Worm (Caenorhabditis elegans): ENCODE data around the gene C05G5.5.
A peak's percentile ranks its signal among the peaks of the same experiment; 100 is the strongest.

Gene C05G5.5

DNA sequence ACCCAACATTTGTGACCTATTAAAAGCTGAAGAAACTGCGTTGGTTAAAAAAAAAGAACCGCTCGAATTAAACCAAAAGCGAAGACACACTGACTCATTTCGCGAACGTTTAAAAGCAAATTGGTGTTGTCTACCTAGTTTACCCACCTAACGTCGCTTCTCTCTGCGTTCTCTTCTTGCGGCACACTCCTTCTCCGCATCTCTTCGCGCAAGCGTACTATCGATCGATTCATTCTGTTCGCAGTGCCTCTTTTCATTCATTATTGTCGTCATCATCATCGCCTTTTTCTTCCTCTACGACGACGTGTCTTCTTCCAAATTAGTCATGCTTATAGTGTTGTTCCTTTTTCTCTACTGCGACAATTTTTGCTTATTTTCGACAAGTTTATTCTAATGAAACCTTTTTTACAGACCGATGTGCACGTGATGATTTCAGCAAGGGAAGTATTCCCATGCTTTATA, 49.7 kb downstream of the C05G5.5 start, which contains the start of gene atrn-1:
Gene atrn-1 (plus strand): TSS at position 412 of the 462 bp plus-strand sequence.
- no peak for TF ChIP-seq unc-62 (GFP tag; optimal IDR thresholded peaks at IDR 0.05)
- TF ChIP-seq sma-3 (GFP tag; optimal IDR thresholded peaks at IDR 0.05): peak; percentile 20
- peak; percentile 64 for TF ChIP-seq C34F6.9 (tag; optimal IDR thresholded peaks at IDR 0.05)
- TF ChIP-seq crh-2 (tag; optimal IDR thresholded peaks at IDR 0.05): peak; percentile 11
- TF ChIP-seq nhr-129 (tag; optimal IDR thresholded peaks at IDR 0.05): peak; percentile 8
- TF ChIP-seq nhr-237 (tag; optimal IDR thresholded peaks at IDR 0.05): no peak
- no peak for TF ChIP-seq ceh-82 (tag; optimal IDR thresholded peaks at IDR 0.05)
- TF ChIP-seq unc-55 (GFP tag; optimal IDR thresholded peaks at IDR 0.05): peak; percentile 14
- TF ChIP-seq lin-11 (tag; optimal IDR thresholded peaks at IDR 0.05): no peak
- TF ChIP-seq sem-4 (tag; optimal IDR thresholded peaks at IDR 0.05): peak; percentile 17
- peak; percentile 54 for TF ChIP-seq fos-1 (tag; optimal IDR thresholded peaks at IDR 0.05)

DNA sequence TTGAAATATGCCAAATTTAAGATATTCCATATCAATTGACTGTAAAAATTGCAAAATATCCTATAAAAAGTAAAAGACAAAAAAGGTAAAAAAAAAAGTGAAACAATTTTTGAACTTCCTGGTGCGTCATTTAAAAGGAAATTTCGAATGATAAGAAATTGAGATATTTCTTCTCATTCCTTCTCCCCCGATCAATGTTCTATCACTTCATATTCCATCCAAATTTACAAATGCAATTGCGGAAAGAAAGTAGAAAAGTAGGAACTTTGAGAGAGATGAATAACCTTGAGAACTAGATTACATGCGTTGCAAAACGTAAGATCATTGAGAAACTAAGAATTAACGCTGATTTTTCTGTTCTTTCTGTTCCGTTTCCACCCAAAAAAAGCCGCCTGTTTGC, 51.3 kb downstream of the C05G5.5 start:
- no peak for TF ChIP-seq alr-1 (tag; optimal IDR thresholded peaks at IDR 0.05)
- TF ChIP-seq fos-1 (tag; optimal IDR thresholded peaks at IDR 0.05): peak; percentile 61
- TF ChIP-seq ZK546.5 (tag; optimal IDR thresholded peaks at IDR 0.05): no peak
- peak; percentile 64 for TF ChIP-seq blmp-1 (tag; optimal IDR thresholded peaks at IDR 0.05; ENCODE audit: insufficient read depth)
- no peak for TF ChIP-seq nhr-10 (tag; optimal IDR thresholded peaks at IDR 0.05)

DNA sequence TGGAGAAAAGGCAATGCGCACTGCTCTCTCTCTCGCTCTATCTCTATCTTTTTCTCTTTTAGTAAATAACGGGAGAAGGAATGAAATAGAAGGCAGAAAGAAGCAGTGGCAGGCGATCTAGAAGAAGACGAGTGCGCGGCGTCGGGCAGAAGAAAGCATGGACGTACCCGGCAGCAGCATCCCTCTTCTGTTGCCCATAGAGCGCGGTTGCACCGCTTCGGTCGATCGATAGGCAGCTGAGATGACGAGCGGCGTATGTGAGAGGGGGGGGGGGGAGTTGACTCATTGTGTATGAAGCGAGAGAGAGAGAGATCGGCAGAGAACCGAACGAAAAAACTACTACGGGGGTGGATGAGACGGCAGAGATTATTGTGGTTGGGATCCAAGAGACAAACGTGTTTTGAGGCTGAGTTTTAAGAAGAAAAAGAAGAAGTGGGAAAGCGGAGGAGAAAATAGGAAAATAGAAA, 52.7 kb downstream of the C05G5.5 start:
- TF ChIP-seq lin-13 (GFP tag; optimal IDR thresholded peaks at IDR 0.05): peak; percentile 93
- no peak for TF ChIP-seq elt-3 (tag; optimal IDR thresholded peaks at IDR 0.05)
- peak; percentile 94 for TF ChIP-seq nhr-129 (tag; optimal IDR thresholded peaks at IDR 0.05)
- peak; percentile 85 for TF ChIP-seq ztf-4 (tag; optimal IDR thresholded peaks at IDR 0.05)
- peak; percentile 53 for TF ChIP-seq nhr-10 (tag; optimal IDR thresholded peaks at IDR 0.05)
- TF ChIP-seq nhr-237 (tag; optimal IDR thresholded peaks at IDR 0.05): no peak
- no peak for TF ChIP-seq elt-1 (tag; optimal IDR thresholded peaks at IDR 0.05)
- peak; percentile 92 for TF ChIP-seq mab-5 (tag; optimal IDR thresholded peaks at IDR 0.05)
- TF ChIP-seq unc-62 (GFP tag; optimal IDR thresholded peaks at IDR 0.05): no peak
- no peak for TF ChIP-seq lin-39 (tag; optimal IDR thresholded peaks at IDR 0.05)
- TF ChIP-seq R02D3.7 (tag; optimal IDR thresholded peaks at IDR 0.05): peak; percentile 9
- peak; percentile 91 for TF ChIP-seq crh-2 (tag; optimal IDR thresholded peaks at IDR 0.05)
- TF ChIP-seq snpc-4 (tag; optimal IDR thresholded peaks at IDR 0.05): peak; percentile 84
- TF ChIP-seq ZK546.5 (tag; optimal IDR thresholded peaks at IDR 0.05): no peak
- TF ChIP-seq alr-1 (tag; optimal IDR thresholded peaks at IDR 0.05): no peak
- TF ChIP-seq nhr-11 (tag; optimal IDR thresholded peaks at IDR 0.05): no peak
- peak; percentile 90 for TF ChIP-seq sma-3 (GFP tag; optimal IDR thresholded peaks at IDR 0.05)
- peak; percentile 95 for TF ChIP-seq lin-11 (tag; optimal IDR thresholded peaks at IDR 0.05)
- peak; percentile 68 for TF ChIP-seq blmp-1 (tag; optimal IDR thresholded peaks at IDR 0.05; ENCODE audit: insufficient read depth)
- no peak for TF ChIP-seq nhr-77 (tag; optimal IDR thresholded peaks at IDR 0.05)
- TF ChIP-seq nhr-21 (tag; optimal IDR thresholded peaks at IDR 0.05): peak; percentile 89
- TF ChIP-seq mbf-1 (tag; optimal IDR thresholded peaks at IDR 0.05): no peak
- peak; percentile 96 for TF ChIP-seq Y55F3AM.14 (GFP tag; optimal IDR thresholded peaks at IDR 0.05)
- no peak for TF ChIP-seq peb-1 (tag; optimal IDR thresholded peaks at IDR 0.05)
- peak; percentile 97 for TF ChIP-seq C34F6.9 (tag; optimal IDR thresholded peaks at IDR 0.05)
- TF ChIP-seq lsy-2 (tag; optimal IDR thresholded peaks at IDR 0.05): peak; percentile 76 to 84
- TF ChIP-seq F13H6.1 (tag; optimal IDR thresholded peaks at IDR 0.05): peak; percentile 97
- TF ChIP-seq ztf-1 (GFP tag; conservative IDR thresholded peaks at IDR 0.05): no peak
- peak; percentile 88 for TF ChIP-seq egl-27 (tag; optimal IDR thresholded peaks at IDR 0.05)
- TF ChIP-seq ceh-82 (tag; optimal IDR thresholded peaks at IDR 0.05): peak; percentile 92
- peak; percentile 94 for TF ChIP-seq ceh-16 (tag; optimal IDR thresholded peaks at IDR 0.05)
- peak; percentile 79 for TF ChIP-seq nhr-6 (tag; optimal IDR thresholded peaks at IDR 0.05)
- TF ChIP-seq nhr-25 (tag; optimal IDR thresholded peaks at IDR 0.05): peak; percentile 88
- no peak for TF ChIP-seq aly-2 (tag; optimal IDR thresholded peaks at IDR 0.05)
- TF ChIP-seq zag-1 (tag; optimal IDR thresholded peaks at IDR 0.05): peak; percentile 97
- TF ChIP-seq nhr-12 (tag; optimal IDR thresholded peaks at IDR 0.05): no peak
- peak; percentile 33 for TF ChIP-seq unc-39 (tag; optimal IDR thresholded peaks at IDR 0.05)
- TF ChIP-seq sma-9 (GFP tag; optimal IDR thresholded peaks at IDR 0.05): peak; percentile 93
- no peak for TF ChIP-seq sma-9 (tag; optimal IDR thresholded peaks at IDR 0.05)
- no peak for TF ChIP-seq dmd-4 (tag; optimal IDR thresholded peaks at IDR 0.05)
- TF ChIP-seq unc-55 (GFP tag; optimal IDR thresholded peaks at IDR 0.05): peak; percentile 96
- TF ChIP-seq skn-1 (tag; optimal IDR thresholded peaks at IDR 0.05): no peak
- TF ChIP-seq ama-1 (optimal IDR thresholded peaks at IDR 0.05): no peak
- no peak for TF ChIP-seq ztf-11 (tag; optimal IDR thresholded peaks at IDR 0.05)
- peak; percentile 43 to 91 for TF ChIP-seq mdl-1 (tag; optimal IDR thresholded peaks at IDR 0.05)
- TF ChIP-seq fos-1 (tag; optimal IDR thresholded peaks at IDR 0.05): peak; percentile 98
- TF ChIP-seq nhr-23 (tag; optimal IDR thresholded peaks at IDR 0.05): no peak
- TF ChIP-seq gmeb-1 (tag; optimal IDR thresholded peaks at IDR 0.05): peak; percentile 61
